Worm (Caenorhabditis elegans): ENCODE measurements around the gene str-151.

ce11 chrV:16605463-16605862, 29.5 kb downstream of the str-151 start:
- TF ChIP-seq isw-1 (GFP tag; IDR thresholded peaks at IDR 0.05) (no peak), nhr-76 (tag; optimal IDR thresholded peaks at IDR 0.05) (no peak), jun-1 (tag; optimal IDR thresholded peaks at IDR 0.05) (no peak), fos-1 (tag; optimal IDR thresholded peaks at IDR 0.05) (no peak), lsy-2 (tag; optimal IDR thresholded peaks at IDR 0.05) (no peak), snpc-4 (tag; optimal IDR thresholded peaks at IDR 0.05) (no peak), fkh-10 (GFP tag; optimal IDR thresholded peaks at IDR 0.05) (no peak), mab-9 (GFP tag; IDR thresholded peaks at IDR 0.05) (no peak)
